Worm (Caenorhabditis elegans): ENCODE measurements around the gene C05B5.1.

Gene C05B5.1

ce11 chrIII:10001060-10001459 is 12.8 kb upstream of the C05B5.1 start, which contains the start of gene C05B5.5:
C05B5.5 (plus strand) TSS chrIII:10001360.
- TF ChIP-seq B0310.2 (tag; optimal IDR thresholded peaks at IDR 0.05), result no peak

DNA sequence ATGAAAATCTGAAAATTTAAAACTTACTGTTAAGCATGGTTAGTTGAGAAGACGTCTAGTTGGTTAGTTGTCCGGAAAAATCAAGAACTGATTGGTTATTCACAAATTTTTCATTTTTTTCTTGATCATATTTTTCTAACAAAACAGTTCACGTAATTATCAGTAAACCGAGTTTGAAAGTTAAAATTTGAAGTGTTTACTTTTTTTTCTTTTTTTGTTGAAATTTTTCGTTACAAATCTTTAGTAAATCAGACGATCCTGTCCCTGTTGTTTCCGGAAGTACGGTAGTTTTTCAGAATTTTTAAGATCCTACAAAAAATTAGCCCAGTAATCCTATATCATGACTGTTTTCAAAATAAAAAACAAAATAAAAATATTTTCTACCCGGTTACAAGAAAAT is 12.2 kb upstream of the C05B5.1 start, which contains the start of gene C05B5.2:
Gene C05B5.2, minus strand, starts transcription at position 101 of the 400 bp plus-strand sequence.
- TF ChIP-seq ceh-36 (tag; optimal IDR thresholded peaks at IDR 0.05) (no peak), flt-1 (GFP tag; IDR thresholded peaks at IDR 0.05) (no peak), B0310.2 (tag; optimal IDR thresholded peaks at IDR 0.05) (no peak), tra-4 (tag; optimal IDR thresholded peaks at IDR 0.05) (no peak)

- no peak for TF ChIP-seq aly-1 (tag; optimal IDR thresholded peaks at IDR 0.05)
- no peak for TF ChIP-seq sea-1 (GFP tag; conservative IDR thresholded peaks at IDR 0.05)
- TF ChIP-seq hmg-4 (GFP tag; optimal IDR thresholded peaks at IDR 0.05), result no peak
- TF ChIP-seq ceh-36 (tag; optimal IDR thresholded peaks at IDR 0.05), result no peak
- no peak for TF ChIP-seq tbx-37 (GFP tag; conservative IDR thresholded peaks at IDR 0.05)
- no peak for TF ChIP-seq tra-4 (tag; optimal IDR thresholded peaks at IDR 0.05)
- no peak for TF ChIP-seq hmbx-1 (tag; optimal IDR thresholded peaks at IDR 0.05)
- TF ChIP-seq flt-1 (GFP tag; IDR thresholded peaks at IDR 0.05), result no peak
- TF ChIP-seq ets-7 (tag; optimal IDR thresholded peaks at IDR 0.05), result no peak
- no peak for TF ChIP-seq F13C5.2 (tag; optimal IDR thresholded peaks at IDR 0.05)
- TF ChIP-seq tbx-11 (GFP tag; IDR thresholded peaks at IDR 0.05), result no peak
- no peak for TF ChIP-seq scrt-1 (GFP tag; IDR thresholded peaks at IDR 0.05)
- no peak for TF ChIP-seq B0310.2 (tag; optimal IDR thresholded peaks at IDR 0.05)
- no peak for TF ChIP-seq ceh-13 (GFP tag; optimal IDR thresholded peaks at IDR 0.05)
- TF ChIP-seq pes-1 (GFP tag; IDR thresholded peaks at IDR 0.05), result no peak
- no peak for TF ChIP-seq hnd-1 (tag; optimal IDR thresholded peaks at IDR 0.05)
- no peak for TF ChIP-seq ama-1 (optimal IDR thresholded peaks at IDR 0.05)
Observed at ce11 chrIII:9999235-9999634, 11.0 kb upstream of the C05B5.1 start, which contains the start of gene C05B5.17. C05B5.17 (minus strand) TSS chrIII:9999335.

DNA sequence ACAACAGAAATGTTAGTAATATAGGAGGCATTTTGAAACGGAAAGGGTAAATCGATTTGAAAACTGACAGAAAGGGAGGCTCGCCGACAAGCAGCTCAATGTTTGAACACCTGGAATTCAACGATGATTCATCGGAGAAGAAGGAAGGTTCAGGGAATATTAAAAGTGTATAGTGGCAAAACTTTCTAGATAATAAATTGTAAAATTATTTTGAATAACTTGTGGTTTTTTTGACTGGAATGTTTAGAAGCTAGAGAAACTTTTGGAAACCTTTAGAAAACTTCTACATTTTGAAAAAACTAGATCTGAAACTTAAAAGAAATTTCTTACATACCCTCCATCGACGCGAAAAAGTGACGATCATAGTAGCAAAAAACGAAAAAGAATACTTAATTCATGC is 9.6 kb upstream of the C05B5.1 start, which contains the start of gene pqn-8:
Gene pqn-8, minus strand, starts transcription at position 101 of the 400 bp plus-strand sequence.
- no peak for TF ChIP-seq ama-1 (optimal IDR thresholded peaks at IDR 0.05)
- no peak for TF ChIP-seq B0310.2 (tag; optimal IDR thresholded peaks at IDR 0.05)
- no peak for TF ChIP-seq sea-1 (GFP tag; conservative IDR thresholded peaks at IDR 0.05)
- no peak for TF ChIP-seq ceh-13 (GFP tag; optimal IDR thresholded peaks at IDR 0.05)
- no peak for TF ChIP-seq pes-1 (GFP tag; IDR thresholded peaks at IDR 0.05)
- TF ChIP-seq F13C5.2 (tag; optimal IDR thresholded peaks at IDR 0.05), result no peak
- TF ChIP-seq flt-1 (GFP tag; IDR thresholded peaks at IDR 0.05), result no peak
- no peak for TF ChIP-seq ets-7 (tag; optimal IDR thresholded peaks at IDR 0.05)
- TF ChIP-seq tbx-37 (GFP tag; conservative IDR thresholded peaks at IDR 0.05), result no peak
- TF ChIP-seq hmg-4 (GFP tag; optimal IDR thresholded peaks at IDR 0.05), result no peak
- TF ChIP-seq hmbx-1 (tag; optimal IDR thresholded peaks at IDR 0.05), result no peak

- TF ChIP-seq hmg-4 (GFP tag; optimal IDR thresholded peaks at IDR 0.05), result no peak
- TF ChIP-seq sea-1 (GFP tag; conservative IDR thresholded peaks at IDR 0.05), result no peak
- no peak for TF ChIP-seq scrt-1 (GFP tag; IDR thresholded peaks at IDR 0.05)
- no peak for TF ChIP-seq hnd-1 (tag; optimal IDR thresholded peaks at IDR 0.05)
Observed at ce11 chrIII:9993535-9993934, 5.3 kb upstream of the C05B5.1 start, which contains the start of gene C05B5.4. C05B5.4 (plus strand) TSS chrIII:9993885.

- TF ChIP-seq ceh-13 (GFP tag; optimal IDR thresholded peaks at IDR 0.05) (no peak), hmg-4 (GFP tag; optimal IDR thresholded peaks at IDR 0.05) (no peak), F13C5.2 (tag; optimal IDR thresholded peaks at IDR 0.05) (no peak), scrt-1 (GFP tag; IDR thresholded peaks at IDR 0.05) (no peak), ets-7 (tag; optimal IDR thresholded peaks at IDR 0.05) (no peak), tbx-11 (GFP tag; IDR thresholded peaks at IDR 0.05) (no peak), pes-1 (GFP tag; IDR thresholded peaks at IDR 0.05) (no peak), flt-1 (GFP tag; IDR thresholded peaks at IDR 0.05) (no peak), tra-4 (tag; optimal IDR thresholded peaks at IDR 0.05) (no peak), hmbx-1 (tag; optimal IDR thresholded peaks at IDR 0.05) (no peak)
Observed at ce11 chrIII:9991324-9991723, 3.1 kb upstream of the C05B5.1 start.

ce11 chrIII:9986827-9987429 is 1.3 kb downstream of the C05B5.1 start, which contains the start of gene C05B5.12:
C05B5.12 (plus strand) TSS chrIII:9987379.
- TF ChIP-seq tra-4 (tag; optimal IDR thresholded peaks at IDR 0.05) (no peak), pes-1 (GFP tag; IDR thresholded peaks at IDR 0.05) (no peak), hmbx-1 (tag; optimal IDR thresholded peaks at IDR 0.05) (no peak), ceh-36 (tag; optimal IDR thresholded peaks at IDR 0.05) (no peak), sea-1 (GFP tag; conservative IDR thresholded peaks at IDR 0.05) (no peak), scrt-1 (GFP tag; IDR thresholded peaks at IDR 0.05) (no peak), flt-1 (GFP tag; IDR thresholded peaks at IDR 0.05) (no peak)

DNA sequence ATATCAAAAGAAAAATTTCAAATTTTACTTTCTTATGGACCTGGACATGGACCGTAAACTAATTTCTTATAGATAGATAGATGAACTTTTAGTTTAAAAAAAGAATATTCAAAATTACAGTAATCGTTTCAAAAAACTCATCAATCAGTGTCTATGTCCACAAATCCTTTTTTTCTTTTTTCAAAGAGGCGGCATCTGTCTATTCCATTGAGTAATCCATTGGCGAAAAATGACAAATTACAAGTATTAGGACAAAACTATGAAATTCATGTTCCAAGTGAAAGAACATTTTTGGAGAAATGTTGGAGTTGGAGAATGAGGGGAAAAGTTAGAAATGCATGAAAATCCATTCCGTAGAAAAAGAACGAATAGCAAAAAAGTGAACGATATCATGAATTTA is 2.7 kb downstream of the C05B5.1 start:
- TF ChIP-seq pes-1 (GFP tag; IDR thresholded peaks at IDR 0.05), result no peak
- TF ChIP-seq tbx-11 (GFP tag; IDR thresholded peaks at IDR 0.05), result no peak
- no peak for TF ChIP-seq hnd-1 (tag; optimal IDR thresholded peaks at IDR 0.05)

DNA sequence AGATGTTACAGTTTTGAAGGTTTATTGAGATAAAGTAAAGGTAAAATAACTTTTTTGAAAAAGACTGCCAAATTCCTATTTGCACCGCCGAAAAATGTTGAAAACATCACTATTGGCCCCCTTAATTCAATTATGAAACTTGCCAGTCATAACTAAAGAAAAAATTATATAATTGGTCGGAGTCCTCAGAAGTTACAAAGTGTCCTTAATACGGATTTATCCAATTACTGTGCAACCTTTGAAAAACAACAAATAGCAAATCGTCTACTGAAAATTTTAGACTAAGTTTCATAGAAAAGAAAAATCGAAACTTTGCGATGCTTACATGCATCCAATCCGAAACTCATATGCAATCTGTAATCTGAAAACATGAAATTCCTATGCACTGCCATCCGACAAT is 3.6 kb downstream of the C05B5.1 start:
- no peak for TF ChIP-seq tbx-11 (GFP tag; IDR thresholded peaks at IDR 0.05)
- TF ChIP-seq F13C5.2 (tag; optimal IDR thresholded peaks at IDR 0.05), result no peak
- TF ChIP-seq hnd-1 (tag; optimal IDR thresholded peaks at IDR 0.05), result no peak
- TF ChIP-seq ceh-13 (GFP tag; optimal IDR thresholded peaks at IDR 0.05), result no peak
- TF ChIP-seq sea-1 (GFP tag; conservative IDR thresholded peaks at IDR 0.05), result no peak
- TF ChIP-seq ceh-36 (tag; optimal IDR thresholded peaks at IDR 0.05), result no peak
- TF ChIP-seq flt-1 (GFP tag; IDR thresholded peaks at IDR 0.05), result no peak
- TF ChIP-seq aly-1 (tag; optimal IDR thresholded peaks at IDR 0.05), result no peak
- no peak for TF ChIP-seq hmbx-1 (tag; optimal IDR thresholded peaks at IDR 0.05)
- TF ChIP-seq B0310.2 (tag; optimal IDR thresholded peaks at IDR 0.05), result no peak
- no peak for TF ChIP-seq ets-7 (tag; optimal IDR thresholded peaks at IDR 0.05)
- TF ChIP-seq scrt-1 (GFP tag; IDR thresholded peaks at IDR 0.05), result no peak
